Fruit fly (Drosophila melanogaster) ovary, adult (tissue): ENCODE measurements around the gene phtm.

Source experiments
- CG17801 ChIP-seq: fragments of 200-800 bp; optimal IDR thresholded peaks from 2 replicates; lab custom pipeline; 2019; ENCODE audit warnings: missing biosample characterization, mild to moderate bottlenecking, missing genetic modification characterization, moderate library complexity; ENCODE audit not compliant: partially characterized antibody

Gene phtm

DNA sequence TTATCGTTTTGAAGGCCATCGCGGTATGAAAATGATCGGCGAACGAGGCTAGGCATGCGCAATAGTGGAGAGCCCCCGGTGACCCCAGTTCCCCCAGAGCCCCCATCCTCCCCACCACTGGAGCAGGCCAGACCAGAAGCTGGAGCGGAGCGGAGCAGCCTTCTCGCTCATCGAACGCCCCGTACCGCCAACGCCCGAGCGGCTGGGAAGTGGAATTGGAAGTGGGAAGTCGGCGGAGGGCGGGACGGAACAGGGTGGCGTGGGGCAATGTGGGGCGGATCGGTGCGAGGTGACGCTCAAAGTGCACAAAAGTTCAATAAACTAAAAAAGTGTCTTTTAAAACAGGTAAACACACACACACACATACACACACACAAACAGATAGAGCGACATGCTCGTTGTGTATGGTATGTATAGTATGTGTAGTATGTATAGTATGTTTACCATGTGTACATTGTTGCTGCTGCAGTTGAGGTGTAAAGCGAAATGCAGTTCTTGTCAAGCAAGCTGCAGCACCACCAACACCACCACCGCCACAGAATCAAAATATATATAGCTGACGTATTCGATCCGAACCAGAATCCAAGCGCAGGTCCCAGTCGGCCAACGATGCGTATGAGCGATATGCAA lies 13.9 kb upstream of the phtm start:
- TF ChIP-seq CG17801 (GFP tag; lab: Kevin White, UChicago), result no peak

DNA sequence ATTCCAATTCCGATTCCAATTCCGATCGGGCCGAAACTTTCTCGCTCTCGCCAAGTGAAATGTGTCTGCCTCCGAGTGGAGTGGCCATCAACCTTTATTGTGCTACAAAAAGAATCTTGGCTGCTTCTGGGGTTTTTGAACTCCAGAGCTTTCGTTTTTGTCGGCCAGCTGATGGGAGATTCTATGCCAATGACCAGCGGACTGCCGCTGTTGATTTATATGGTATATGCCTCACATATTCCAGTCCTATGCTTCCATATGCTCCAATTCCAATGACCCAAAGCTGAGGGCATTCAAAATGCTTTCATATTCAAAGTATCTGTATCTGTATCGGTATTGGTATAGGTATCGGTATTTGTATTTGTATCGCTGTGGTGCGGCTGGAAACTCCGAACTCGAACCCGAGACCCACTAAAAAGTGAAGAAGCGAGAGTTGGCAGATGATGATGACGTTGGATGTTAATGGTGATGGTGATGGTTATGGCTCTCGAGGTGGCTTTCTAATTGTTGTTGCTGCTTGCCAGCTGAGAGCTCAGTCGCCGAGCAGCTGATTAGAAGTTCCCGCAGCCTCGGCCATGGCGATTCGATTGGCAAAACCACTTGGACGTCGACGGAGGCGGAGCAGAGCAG lies 12.6 kb upstream of the phtm start:
- no peak for TF ChIP-seq CG17801 (GFP tag; lab: Kevin White, UChicago)

DNA sequence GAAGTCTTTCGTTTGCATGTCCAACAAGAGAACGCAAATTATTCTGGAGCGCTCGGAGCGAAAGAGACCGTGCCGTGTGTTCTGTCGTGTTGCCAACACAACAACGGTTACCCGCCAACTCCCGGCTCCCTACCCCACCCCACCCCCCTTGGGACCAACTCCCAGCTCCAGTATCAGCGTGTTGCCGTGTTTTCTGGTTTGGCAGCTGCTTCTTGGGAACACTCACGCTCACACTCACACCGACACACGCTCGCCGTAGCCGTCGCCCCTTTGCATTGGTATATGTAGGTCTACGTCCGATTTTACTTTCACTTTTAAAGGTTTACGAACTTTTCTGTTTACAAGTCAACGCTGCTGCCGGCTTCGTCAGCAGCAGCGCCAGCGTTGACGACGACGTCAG lies 10.3 kb upstream of the phtm start:
- no peak for TF ChIP-seq CG17801 (GFP tag; lab: Kevin White, UChicago)

DNA sequence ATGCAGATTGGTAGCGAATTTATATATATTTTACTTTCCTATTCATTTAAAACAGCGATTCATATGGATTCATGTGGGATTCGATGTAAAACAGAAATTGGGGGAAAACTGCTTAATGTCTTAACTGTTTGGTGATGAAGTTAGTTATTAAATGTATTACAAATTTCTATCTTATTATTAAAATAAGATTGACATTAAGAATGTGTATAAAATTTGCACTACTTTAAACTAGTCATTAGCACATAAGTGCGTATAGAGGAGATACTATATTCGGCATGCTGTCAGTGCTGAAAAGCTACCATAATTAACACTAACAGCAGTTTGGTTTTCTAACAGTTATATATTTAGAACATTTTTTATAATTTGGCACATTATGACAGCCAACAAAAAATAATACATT lies 9.9 kb upstream of the phtm start:
- TF ChIP-seq CG17801 (GFP tag; lab: Kevin White, UChicago), result no peak

DNA sequence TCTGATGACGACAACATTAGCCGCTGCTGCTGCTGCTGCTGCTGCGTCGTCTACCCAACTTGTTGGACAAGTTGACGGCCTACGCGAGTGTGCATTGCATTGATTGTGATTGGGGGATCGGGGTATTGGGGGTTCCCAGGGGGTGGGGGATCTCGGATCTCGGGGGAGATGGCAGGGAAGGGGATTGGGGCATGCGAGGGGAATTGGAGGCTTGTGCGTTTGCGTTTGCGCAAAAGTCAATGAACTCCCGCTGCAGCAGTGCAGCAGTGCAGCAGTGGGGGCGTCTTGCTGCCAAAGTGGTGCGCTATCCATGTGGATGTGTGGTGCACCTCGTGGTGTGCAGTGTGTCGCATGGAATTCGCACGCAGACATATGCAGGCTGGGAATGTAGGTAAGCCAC lies 8.8 kb upstream of the phtm start:
- no peak for TF ChIP-seq CG17801 (GFP tag; lab: Kevin White, UChicago)

DNA sequence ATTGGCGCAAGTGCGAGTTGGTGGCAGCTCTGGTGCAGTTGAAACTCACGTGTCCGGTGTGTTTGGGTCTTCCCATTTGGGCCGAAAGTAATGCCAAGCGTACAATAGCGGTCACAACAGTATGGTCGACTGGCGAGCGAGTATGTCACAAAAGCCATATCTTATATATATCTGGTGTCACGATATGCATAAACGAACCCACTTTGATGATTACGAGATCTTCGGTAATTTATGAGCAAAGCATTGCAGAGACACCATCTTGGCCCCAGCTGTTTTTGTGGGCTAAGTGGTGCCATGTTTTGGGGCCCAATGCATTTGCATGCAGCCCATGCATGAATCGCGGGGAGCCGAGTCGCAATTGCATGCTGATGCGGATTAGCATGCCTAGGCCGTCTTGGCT lies 6.7 kb upstream of the phtm start:
- TF ChIP-seq CG17801 (GFP tag; lab: Kevin White, UChicago), result no peak

DNA sequence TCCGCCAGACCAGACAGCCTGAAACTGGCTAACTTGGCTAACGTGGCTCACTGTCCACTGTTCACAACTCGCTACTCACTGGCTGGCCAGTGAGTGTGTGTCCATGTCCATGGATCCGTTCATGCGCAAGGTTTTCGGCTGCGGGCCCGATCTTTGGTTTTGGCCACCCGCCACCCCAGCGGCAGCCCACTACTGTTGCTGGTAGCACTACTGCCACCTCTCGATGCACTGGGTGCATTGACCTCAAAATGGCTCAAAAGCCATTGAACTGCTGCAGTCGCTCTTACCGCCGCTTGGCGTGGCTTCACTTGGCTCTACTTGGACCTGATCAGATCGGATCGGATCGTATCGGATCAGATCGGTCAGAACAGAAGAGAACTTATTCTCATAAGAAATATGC lies 4.2 kb upstream of the phtm start:
- TF ChIP-seq CG17801 (GFP tag; lab: Kevin White, UChicago), result no peak

DNA sequence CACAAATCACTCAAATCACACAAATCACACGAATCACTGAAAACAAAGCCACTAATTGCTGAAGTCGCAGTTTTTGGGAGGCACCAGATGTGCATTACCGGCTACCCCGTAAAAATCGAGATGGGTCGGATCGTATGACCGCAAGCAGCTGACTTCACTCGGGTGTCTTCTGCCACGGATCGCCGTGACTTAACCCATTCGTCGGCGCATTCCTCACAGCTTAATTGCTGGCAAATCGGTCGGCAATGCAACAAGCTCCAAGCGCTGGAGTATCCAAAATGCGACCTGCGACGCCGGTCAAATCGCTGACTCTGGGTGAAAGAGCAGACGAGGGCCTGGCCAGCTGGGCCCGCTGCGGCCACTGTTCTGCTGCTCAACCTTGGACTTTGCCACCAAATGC lies 2.8 kb upstream of the phtm start:
- TF ChIP-seq CG17801 (GFP tag; lab: Kevin White, UChicago), result no peak

DNA sequence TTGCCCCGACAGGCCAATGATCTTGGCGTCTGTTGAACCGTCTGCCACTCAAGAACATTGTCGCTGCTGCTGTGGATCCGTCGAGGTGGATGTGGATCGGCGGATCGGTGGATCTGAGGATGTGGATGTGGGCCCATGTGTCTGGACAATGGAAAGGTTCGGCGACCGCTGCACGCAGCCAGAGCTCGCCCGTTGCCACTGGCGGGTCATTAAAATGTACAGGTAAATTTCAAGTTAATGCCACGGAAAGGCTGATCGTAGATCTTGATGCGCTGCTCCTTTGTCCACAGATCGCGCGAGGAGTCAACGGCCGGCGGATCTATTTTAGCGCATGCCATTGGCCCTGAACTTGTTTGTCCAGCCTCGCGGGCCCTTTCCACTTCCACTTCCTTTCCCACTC lies 1.1 kb upstream of the phtm start:
- no peak for TF ChIP-seq CG17801 (GFP tag; lab: Kevin White, UChicago)

DNA sequence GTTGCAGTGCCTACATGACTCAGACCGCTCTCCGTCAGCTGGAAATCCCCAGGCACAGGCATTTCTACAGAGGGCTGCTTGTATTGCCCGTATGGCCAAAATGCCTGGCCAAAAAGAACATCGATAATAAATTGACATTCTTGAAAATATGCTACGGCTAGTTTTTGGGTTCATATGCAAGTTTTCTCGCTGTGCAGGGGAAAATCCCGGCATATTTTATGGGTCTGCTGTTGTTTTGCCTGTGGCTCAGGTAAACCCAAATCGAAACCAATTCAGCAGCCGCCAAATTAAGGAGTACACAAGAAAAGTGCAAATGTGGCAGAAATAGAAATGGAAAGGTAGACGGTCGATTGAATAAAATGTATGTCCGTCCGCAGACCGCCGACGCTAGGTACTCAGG lies 638 bp upstream of the phtm start:
- no peak for TF ChIP-seq CG17801 (GFP tag; lab: Kevin White, UChicago)

DNA sequence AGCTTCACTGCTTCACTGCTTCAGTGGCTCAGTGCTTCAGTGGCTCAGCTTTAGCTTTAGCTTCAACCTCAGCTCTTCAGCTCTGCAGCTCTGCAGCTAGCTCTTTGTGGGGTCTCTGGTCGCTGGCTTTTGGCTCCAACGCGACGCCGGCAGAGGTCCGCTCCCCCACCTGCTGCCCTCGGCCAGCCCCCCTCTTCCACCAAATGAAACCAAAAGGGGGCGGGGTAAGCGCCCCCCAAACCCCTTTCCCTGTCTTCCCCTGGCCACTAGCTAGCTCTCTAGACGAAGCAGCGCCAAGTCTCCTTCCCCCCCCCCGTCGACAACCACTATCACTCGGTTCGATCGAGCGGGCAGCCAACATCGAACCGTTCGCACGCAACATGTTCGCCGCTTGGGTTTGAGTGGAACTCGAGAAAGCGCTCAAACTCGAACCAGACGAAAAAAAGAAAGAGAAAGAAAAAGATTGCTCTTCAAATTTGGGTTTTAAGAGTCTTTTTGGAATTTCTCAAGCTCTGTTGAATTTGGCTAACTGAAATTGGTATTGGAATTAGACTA lies 7.5 kb downstream of the phtm start, which contains the start of gene Cyp18a1:
Cyp18a1 (minus strand) TSS at position 95 of the 555 bp plus-strand sequence.
- no peak for TF ChIP-seq CG17801 (GFP tag; lab: Kevin White, UChicago)

DNA sequence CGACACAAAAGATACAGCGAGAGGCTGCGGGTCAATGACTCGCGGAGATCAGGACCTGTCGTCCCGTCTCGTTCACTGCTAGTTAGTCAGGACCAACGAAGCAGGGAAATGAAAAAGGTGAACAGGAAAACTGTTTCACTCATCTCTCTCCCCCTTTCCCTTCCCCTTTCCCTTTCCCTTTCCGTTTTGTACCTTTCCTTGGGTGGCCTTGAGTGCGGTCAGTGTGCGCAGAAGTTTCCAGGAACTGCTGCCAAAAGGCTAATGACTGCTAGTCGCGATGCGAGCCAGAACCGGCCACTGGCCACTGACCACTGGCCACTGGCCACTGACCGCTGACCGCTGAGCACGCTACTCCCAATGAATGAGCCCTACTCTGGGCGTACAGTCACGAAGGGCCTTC lies 10.0 kb downstream of the phtm start:
- no peak for TF ChIP-seq CG17801 (GFP tag; lab: Kevin White, UChicago)

DNA sequence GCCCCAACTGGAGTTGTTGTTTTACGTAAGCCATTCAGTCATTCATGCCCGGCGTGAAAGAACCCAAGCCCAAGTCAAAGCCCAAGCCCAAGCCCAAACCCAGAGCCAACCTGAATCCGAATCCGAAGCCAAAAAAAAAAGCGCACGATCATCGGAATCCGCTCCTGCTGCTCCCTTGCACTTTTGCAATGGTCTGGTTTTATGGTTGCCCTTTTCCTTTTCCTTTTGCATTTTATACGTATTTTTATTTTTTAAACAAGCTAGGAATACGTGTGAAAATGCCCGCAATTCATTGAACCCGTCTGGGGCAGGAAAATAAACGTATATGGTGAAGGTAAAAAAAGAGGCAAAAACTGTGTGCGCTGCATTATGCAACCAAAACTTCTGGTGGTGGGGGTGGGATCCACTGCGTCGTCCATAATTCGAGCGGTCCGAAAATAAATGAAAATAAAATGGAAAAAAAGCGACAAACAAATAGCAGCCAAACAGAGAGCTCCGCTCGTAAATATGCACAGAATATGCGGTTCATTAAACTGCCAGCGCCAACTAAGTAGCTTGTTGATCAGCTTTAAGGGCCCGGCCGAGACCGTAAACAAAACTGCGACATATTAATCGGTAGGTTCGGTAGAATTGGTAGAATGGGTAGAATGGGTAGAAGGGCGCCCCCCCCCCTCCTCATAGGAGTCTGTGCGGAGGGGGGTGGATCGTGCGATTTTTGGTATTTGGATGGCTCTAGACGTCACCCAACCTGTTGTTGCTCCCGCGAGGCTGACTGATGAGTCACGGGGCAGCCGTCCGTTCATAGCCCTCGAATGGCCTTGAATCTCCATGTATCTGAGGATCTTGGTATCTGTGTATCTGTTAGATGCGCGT lies 13.9 kb downstream of the phtm start:
- TF ChIP-seq CG17801 (GFP tag; lab: Kevin White, UChicago), result no peak

DNA sequence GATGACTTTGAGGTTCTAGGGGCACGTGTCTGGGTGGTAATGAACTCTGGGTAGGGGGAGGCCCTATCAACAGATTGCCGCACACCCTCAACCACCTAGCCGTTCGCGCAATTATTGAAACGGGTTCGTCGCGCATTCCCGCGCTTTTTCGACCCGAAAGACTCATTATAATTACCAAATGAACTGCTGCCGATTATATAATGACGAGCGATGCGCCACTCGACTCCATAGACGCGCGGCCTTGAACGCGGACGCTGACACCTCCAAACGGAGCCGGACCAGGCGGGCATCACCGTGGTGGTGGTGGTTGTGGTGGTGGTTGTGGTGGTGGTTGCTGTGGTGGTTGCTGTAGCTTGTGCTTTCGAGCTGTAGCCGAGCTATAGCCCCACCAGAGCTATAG lies 15.0 kb downstream of the phtm start:
- no peak for TF ChIP-seq CG17801 (GFP tag; lab: Kevin White, UChicago)

DNA sequence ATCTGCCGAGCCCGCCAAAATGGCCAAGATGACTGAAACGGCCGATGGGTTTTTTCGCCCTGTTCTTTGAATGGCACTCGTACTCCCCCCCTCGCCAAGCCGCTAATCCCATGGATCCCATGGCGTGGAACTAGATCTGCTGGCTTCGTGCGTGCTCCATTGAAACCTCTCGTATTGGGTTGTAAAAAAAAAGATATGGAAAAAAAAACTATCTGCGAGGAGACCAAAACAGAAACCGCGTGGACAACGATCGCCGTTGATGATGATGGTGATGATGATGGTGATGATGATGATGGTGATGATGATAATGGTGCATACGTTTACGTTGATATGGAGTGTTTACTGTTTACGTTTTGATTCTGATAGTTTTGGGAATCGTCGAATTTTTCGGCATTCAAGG lies 16.2 kb downstream of the phtm start:
- no peak for TF ChIP-seq CG17801 (GFP tag; lab: Kevin White, UChicago)
